Worm (Caenorhabditis elegans) whole organism, midembryonic: ENCODE results near the gene cyp-33C9.

Experiments used
- T22C8.4 ChIP-seq: fragments of 200-800 bp; sonication (Bioruptor generic); IDR thresholded peaks from 2 replicates; pipeline ENCODE4 v1.3.6; 2022; ENCODE audit warnings: missing genetic modification characterization, missing compliant biosample characterization
- cog-1 ChIP-seq: sonication (generic microtip); optimal IDR thresholded peaks from 2 replicates; lab custom pipeline; 2016; ENCODE audit warnings: missing genetic modification characterization, missing compliant biosample characterization
- flt-1 ChIP-seq: fragments of 200-800 bp; sonication (Bioruptor generic); IDR thresholded peaks from 2 replicates; pipeline ENCODE4 v1.3.6; 2022; ENCODE audit warnings: missing genetic modification characterization, missing compliant biosample characterization
- klf-2 ChIP-seq: fragments of 200-800 bp; sonication (Bioruptor generic); conservative IDR thresholded peaks from 2 replicates; pipeline ENCODE4 v1.3.6; 2022; ENCODE audit warnings: missing genetic modification reagents, missing genetic modification characterization, missing compliant biosample characterization
- ref-1 ChIP-seq: fragments of 200-800 bp; sonication (Bioruptor generic); conservative IDR thresholded peaks from 2 replicates; pipeline ENCODE4 v1.3.6; 2022; ENCODE audit warnings: missing genetic modification reagents, missing genetic modification characterization, missing compliant biosample characterization
- tab-1 ChIP-seq: fragments of 200-800 bp; sonication (Bioruptor generic); IDR thresholded peaks from 2 replicates; pipeline ENCODE4 v1.3.6; 2022; ENCODE audit warnings: missing genetic modification characterization, missing compliant biosample characterization
- ztf-23 ChIP-seq: fragments of 200-800 bp; sonication (Bioruptor generic); IDR thresholded peaks from 2 replicates; pipeline ENCODE4 v1.3.6; 2022; ENCODE audit warnings: missing genetic modification reagents, missing genetic modification characterization, missing compliant biosample characterization
- ztf-29 ChIP-seq: fragments of 200-800 bp; sonication (Bioruptor generic); IDR thresholded peaks from 2 replicates; pipeline ENCODE4 v1.3.6; 2022; ENCODE audit warnings: missing genetic modification reagents, missing genetic modification characterization, missing compliant biosample characterization

- TF ChIP-seq cog-1 (tag; lab: Kevin White, UChicago) (no peak), ref-1 (GFP tag; lab: Robert Waterston, UW) (no peak), flt-1 (no peak), klf-2 (GFP tag; lab: Robert Waterston, UW) (no peak), ztf-23 (GFP tag; lab: Robert Waterston, UW) (no peak), tab-1 (GFP tag; lab: Robert Waterston, UW) (no peak), T22C8.4 (GFP tag; lab: Robert Waterston, UW) (no peak), ztf-29 (GFP tag; lab: Robert Waterston, UW) (no peak)
Observed at ce11 chrV:3107450-3107849, 13.1 kb upstream of the cyp-33C9 start, which contains the start of gene str-68.
